Worm (Caenorhabditis elegans) whole organism, L4 larva: Measurements from ENCODE around the gene abts-3.
A peak's percentile ranks its signal among the peaks of the same experiment; 100 is the strongest.

Source experiments
- F49E8.2 ChIP-seq: sonication (generic microtip); optimal IDR thresholded peaks from 2 replicates; lab custom pipeline; 2016; ENCODE audit warnings: missing compliant biosample characterization, mild to moderate bottlenecking, missing genetic modification characterization, borderline replicate concordance
- T26A8.4 ChIP-seq: fragments of 200-800 bp; sonication (Bioruptor generic); IDR thresholded peaks from 2 replicates; pipeline ENCODE4 v1.3.6; 2022; ENCODE audit warnings: missing genetic modification characterization, missing compliant biosample characterization
- Y105C5A.15 ChIP-seq: fragments of 200-800 bp; sonication (Bioruptor generic); IDR thresholded peaks from 2 replicates; pipeline ENCODE4 v1.3.6; 2022; ENCODE audit warnings: missing genetic modification characterization, missing compliant biosample characterization
- Y48G9A.11 ChIP-seq: fragments of 200-800 bp; sonication (Bioruptor generic); IDR thresholded peaks from 2 replicates; pipeline ENCODE4 v1.3.6; 2022; ENCODE audit warnings: missing genetic modification reagents, missing genetic modification characterization, missing compliant biosample characterization
- ZK546.5 ChIP-seq, 2 experiments: sonication (generic microtip); optimal IDR thresholded peaks; 2 replicates each; lab custom pipeline; 2017; ENCODE audit warnings: missing biosample characterization in 2 of 2, missing genetic modification characterization in 2 of 2
- aha-1 ChIP-seq: fragments of 150-350 bp; peaks from one replicate; lab custom pipeline; 2014; ENCODE audit warnings: missing biosample characterization, missing genetic modification characterization
- aly-2 ChIP-seq: sonication (generic microtip); optimal IDR thresholded peaks from 2 replicates; lab custom pipeline; 2018; ENCODE audit warnings: missing biosample characterization, missing genetic modification characterization
- attf-4 ChIP-seq: sonication (generic microtip); optimal IDR thresholded peaks from 3 replicates; lab custom pipeline; 2017; ENCODE audit warnings: missing biosample characterization, missing genetic modification characterization
- ceh-32 ChIP-seq: sonication (generic microtip); optimal IDR thresholded peaks from 2 replicates; lab custom pipeline; 2016; ENCODE audit warnings: mild to moderate bottlenecking, missing genetic modification characterization, missing compliant biosample characterization; ENCODE audit not compliant: poor library complexity
- cey-2 ChIP-seq: sonication (generic microtip); optimal IDR thresholded peaks from 3 replicates; lab custom pipeline; 2017; ENCODE audit warnings: missing genetic modification characterization, mild to moderate bottlenecking, missing compliant biosample characterization, antibody characterized with exemption, borderline replicate concordance; ENCODE audit not compliant: insufficient read depth
- daf-16 ChIP-seq, 3 experiments: sonication (generic microtip); optimal IDR thresholded peaks; 2 replicates each; lab custom pipeline; 2016 to 2017; ENCODE audit warnings: missing genetic modification characterization in 3 of 3, missing genetic modification reagents in 3 of 3, mild to moderate bottlenecking in 2 of 3, missing compliant biosample characterization in 2 of 3, missing biosample characterization in 1 of 3, moderate library complexity in 1 of 3
- daf-8 ChIP-seq: fragments of 200-800 bp; sonication (Bioruptor generic); IDR thresholded peaks from 2 replicates; pipeline ENCODE4 v1.3.6; 2022; ENCODE audit warnings: missing genetic modification characterization, missing compliant biosample characterization
- dmd-6 ChIP-seq: fragments of 200-800 bp; sonication (Bioruptor generic); IDR thresholded peaks from 2 replicates; pipeline ENCODE4 v1.3.6; 2022; ENCODE audit warnings: missing genetic modification reagents, missing genetic modification characterization, missing compliant biosample characterization
- dmd-8 ChIP-seq: fragments of 200-800 bp; sonication (Bioruptor generic); IDR thresholded peaks from 2 replicates; pipeline ENCODE4 v1.3.6; 2022; ENCODE audit warnings: missing genetic modification characterization, missing compliant biosample characterization
- dmd-9 ChIP-seq: fragments of 200-800 bp; sonication (Bioruptor generic); IDR thresholded peaks from 2 replicates; pipeline ENCODE4 v1.3.6; 2022; ENCODE audit warnings: missing genetic modification reagents, missing genetic modification characterization, missing compliant biosample characterization
- dpl-1 ChIP-seq: fragments of 150-350 bp; optimal IDR thresholded peaks from 2 replicates; lab custom pipeline; 2014; ENCODE audit warnings: missing biosample characterization, missing genetic modification reagents, missing genetic modification characterization
- duxl-1 ChIP-seq: sonication (generic microtip); optimal IDR thresholded peaks from 2 replicates; lab custom pipeline; 2016; ENCODE audit warnings: mild to moderate bottlenecking, missing genetic modification characterization, moderate library complexity, missing compliant biosample characterization; ENCODE audit not compliant: poor library complexity
- dve-1 ChIP-seq: sonication (generic microtip); optimal IDR thresholded peaks from 2 replicates; lab custom pipeline; 2017; ENCODE audit warnings: antibody characterized with exemption, mild to moderate bottlenecking, missing genetic modification characterization, missing compliant biosample characterization; ENCODE audit not compliant: insufficient read depth
- egl-27 ChIP-seq: sonication (generic microtip); optimal IDR thresholded peaks from 3 replicates; lab custom pipeline; 2017; ENCODE audit warnings: missing biosample characterization, missing genetic modification reagents, missing genetic modification characterization
- egl-43 ChIP-seq: fragments of 200-800 bp; sonication (Bioruptor generic); IDR thresholded peaks from 2 replicates; pipeline ENCODE4 v1.3.6; 2022; ENCODE audit warnings: missing genetic modification reagents, missing genetic modification characterization, missing compliant biosample characterization
- gei-8 ChIP-seq: fragments of 200-800 bp; sonication (Bioruptor generic); optimal IDR thresholded peaks from 2 replicates; lab custom pipeline; 2018; ENCODE audit warnings: mild to moderate bottlenecking, missing genetic modification characterization, missing compliant biosample characterization
- hif-1 ChIP-seq, 2 experiments: sonication (generic microtip); optimal IDR thresholded peaks; 2 replicates each; lab custom pipeline; 2016 to 2017; ENCODE audit warnings: missing compliant biosample characterization in 2 of 2, missing genetic modification characterization in 2 of 2, missing genetic modification reagents in 2 of 2, missing genotype in 2 of 2, mild to moderate bottlenecking in 1 of 2
- lim-7 ChIP-seq: fragments of 200-800 bp; sonication (Bioruptor generic); IDR thresholded peaks from 2 replicates; pipeline ENCODE4 v1.3.6; 2022; ENCODE audit warnings: missing genetic modification characterization, missing compliant biosample characterization
- lin-1 ChIP-seq: fragments of 200-800 bp; sonication (Bioruptor generic); IDR thresholded peaks from 2 replicates; pipeline ENCODE4 v1.3.6; 2022; ENCODE audit warnings: missing genetic modification reagents, missing genetic modification characterization, missing compliant biosample characterization
- lin-13 ChIP-seq: fragments of 150-350 bp; optimal IDR thresholded peaks from 2 replicates; lab custom pipeline; 2014; ENCODE audit warnings: missing biosample characterization, missing genetic modification reagents, missing genetic modification characterization
- lin-15B ChIP-seq: fragments of 150-350 bp; sonication (generic microtip); optimal IDR thresholded peaks from 3 replicates; lab custom pipeline; 2014; ENCODE audit warnings: missing biosample characterization, missing genetic modification characterization
- lin-29 ChIP-seq: fragments of 200-800 bp; sonication (Bioruptor generic); IDR thresholded peaks from 2 replicates; pipeline ENCODE4 v1.3.6; 2022; ENCODE audit warnings: missing genetic modification reagents, missing genetic modification characterization, missing compliant biosample characterization
- mes-2 ChIP-seq: sonication (generic microtip); optimal IDR thresholded peaks from 2 replicates; lab custom pipeline; 2016; ENCODE audit warnings: missing genotype, mild to moderate bottlenecking, missing genetic modification characterization, missing compliant biosample characterization; ENCODE audit not compliant: poor library complexity, severe bottlenecking
- mxl-2 ChIP-seq: fragments of 200-800 bp; sonication (Bioruptor generic); conservative IDR thresholded peaks from 2 replicates; pipeline ENCODE4 v1.3.6; 2022; ENCODE audit warnings: missing genetic modification reagents, missing genetic modification characterization, missing compliant biosample characterization
- mxl-3 ChIP-seq: fragments of 200-800 bp; sonication (Bioruptor generic); optimal IDR thresholded peaks from 2 replicates; lab custom pipeline; 2018; ENCODE audit warnings: mild to moderate bottlenecking, missing genetic modification characterization, missing compliant biosample characterization
- nhr-10 ChIP-seq: fragments of 150-350 bp; optimal IDR thresholded peaks from 2 replicates; lab custom pipeline; 2014; ENCODE audit warnings: missing biosample characterization, missing genetic modification characterization
- nhr-102 ChIP-seq: sonication (generic microtip); optimal IDR thresholded peaks from 2 replicates; lab custom pipeline; 2016; ENCODE audit warnings: mild to moderate bottlenecking, missing genetic modification characterization, moderate library complexity, missing compliant biosample characterization
- nhr-237 ChIP-seq: sonication (generic microtip); optimal IDR thresholded peaks from 2 replicates; lab custom pipeline; 2017; ENCODE audit warnings: missing biosample characterization, missing genetic modification characterization
- nhr-25 ChIP-seq: sonication (generic microtip); optimal IDR thresholded peaks from 2 replicates; lab custom pipeline; 2017; ENCODE audit warnings: missing genetic modification characterization, mild to moderate bottlenecking, missing compliant biosample characterization, antibody characterized with exemption, moderate library complexity, borderline replicate concordance; ENCODE audit not compliant: insufficient read depth
- nhr-42 ChIP-seq: fragments of 200-800 bp; sonication (Bioruptor generic); IDR thresholded peaks from 2 replicates; pipeline ENCODE4 v1.3.6; 2022; ENCODE audit warnings: missing genetic modification characterization, missing compliant biosample characterization
- nhr-76 ChIP-seq: fragments of 150-350 bp; optimal IDR thresholded peaks from 2 replicates; lab custom pipeline; 2014; ENCODE audit warnings: missing biosample characterization, missing genetic modification characterization
- nhr-77 ChIP-seq: fragments of 150-350 bp; optimal IDR thresholded peaks from 2 replicates; lab custom pipeline; 2014; ENCODE audit warnings: missing biosample characterization, missing genetic modification characterization
- php-3 ChIP-seq: fragments of 200-800 bp; sonication (Bioruptor generic); IDR thresholded peaks from 2 replicates; pipeline ENCODE4 v1.3.6; 2022; ENCODE audit warnings: missing genetic modification reagents, missing genetic modification characterization, missing compliant biosample characterization
- pqm-1 ChIP-seq: sonication (generic microtip); optimal IDR thresholded peaks from 2 replicates; lab custom pipeline; 2017; ENCODE audit warnings: missing biosample characterization, missing genetic modification characterization
- saeg-2 ChIP-seq: fragments of 200-800 bp; sonication (Bioruptor generic); IDR thresholded peaks from 2 replicates; pipeline ENCODE4 v1.3.6; 2022; ENCODE audit warnings: missing genetic modification reagents, missing genetic modification characterization, missing compliant biosample characterization
- sdz-12 ChIP-seq: fragments of 200-800 bp; sonication (Bioruptor generic); optimal IDR thresholded peaks from 2 replicates; lab custom pipeline; 2018; ENCODE audit warnings: mild to moderate bottlenecking, missing genetic modification characterization, missing compliant biosample characterization
- spr-3 ChIP-seq: fragments of 200-800 bp; sonication (Bioruptor generic); optimal IDR thresholded peaks from 2 replicates; lab custom pipeline; 2018; ENCODE audit warnings: mild to moderate bottlenecking, missing genetic modification characterization, missing compliant biosample characterization
- tra-1 ChIP-seq: fragments of 200-800 bp; sonication (Bioruptor generic); IDR thresholded peaks from 2 replicates; pipeline ENCODE4 v1.3.6; 2022; ENCODE audit warnings: missing genetic modification reagents, missing genetic modification characterization, missing compliant biosample characterization
- unc-62 ChIP-seq, 3 experiments: fragments of 150-350 bp in 1 of 3; sonication (generic microtip); optimal IDR thresholded peaks in 2 of 3; peaks in 1 of 3; 1 replicate in 1 of 3; 2 replicates in 2 of 3; lab custom pipeline; 2014 to 2017; ENCODE audit warnings: missing biosample characterization in 3 of 3, missing genetic modification characterization in 3 of 3, missing genetic modification reagents in 3 of 3, missing genotype in 1 of 3
- zfp-3 ChIP-seq: fragments of 200-800 bp; sonication (Bioruptor generic); conservative IDR thresholded peaks from 2 replicates; pipeline ENCODE4 v1.3.6; 2022; ENCODE audit warnings: missing genetic modification reagents, missing genetic modification characterization, missing compliant biosample characterization
- ztf-11 ChIP-seq: fragments of 150-350 bp; optimal IDR thresholded peaks from 2 replicates; lab custom pipeline; 2014; ENCODE audit warnings: missing biosample characterization, missing genetic modification characterization

The abts-3 gene

DNA sequence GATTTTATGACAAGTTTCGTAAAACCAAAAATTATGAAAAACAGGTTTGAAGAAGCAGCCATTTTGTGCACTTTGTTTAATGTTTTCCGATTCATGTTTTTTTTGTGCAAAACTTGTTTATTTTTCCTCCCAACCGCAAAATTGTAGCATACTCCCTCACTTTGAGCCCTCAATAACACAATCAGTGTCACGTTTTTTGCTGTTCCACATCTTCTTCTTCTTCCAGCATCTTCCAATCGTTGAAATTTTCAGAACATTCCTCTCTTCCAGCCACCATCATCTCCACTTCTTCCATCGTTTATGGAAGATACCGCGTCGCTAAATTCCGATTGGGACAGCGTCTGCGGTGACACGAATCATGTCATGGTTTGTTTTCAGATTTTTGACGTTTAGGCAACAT lies at the start of gene abts-3:
TSS of gene abts-3 (plus strand) at position 301 of the 400 bp plus-strand sequence.
- TF ChIP-seq lin-13 (GFP tag; lab: Kevin White, UChicago) = no peak
- no peak for TF ChIP-seq pqm-1 (tag; lab: Kevin White, UChicago)
- no peak for TF ChIP-seq mxl-2
- no peak for TF ChIP-seq daf-8 (GFP tag; lab: Robert Waterston, UW)
- no peak for TF ChIP-seq mes-2 (tag; lab: Kevin White, UChicago)
- no peak for TF ChIP-seq egl-43 (GFP tag; lab: Robert Waterston, UW)
- no peak for TF ChIP-seq F49E8.2 (tag; lab: Kevin White, UChicago)
- no peak for TF ChIP-seq lin-29 (GFP tag; lab: Robert Waterston, UW)
- no peak for TF ChIP-seq lim-7 (GFP tag; lab: Robert Waterston, UW)
- TF ChIP-seq attf-4 (tag; lab: Kevin White, UChicago) = no peak
- TF ChIP-seq dmd-9 (GFP tag; lab: Robert Waterston, UW) = no peak
- TF ChIP-seq lin-15B (tag; lab: Kevin White, UChicago) = no peak
- TF ChIP-seq T26A8.4 = no peak
- TF ChIP-seq cey-2 (tag; lab: Kevin White, UChicago) = no peak
- no peak for TF ChIP-seq dpl-1 (GFP tag; lab: Kevin White, UChicago)

DNA sequence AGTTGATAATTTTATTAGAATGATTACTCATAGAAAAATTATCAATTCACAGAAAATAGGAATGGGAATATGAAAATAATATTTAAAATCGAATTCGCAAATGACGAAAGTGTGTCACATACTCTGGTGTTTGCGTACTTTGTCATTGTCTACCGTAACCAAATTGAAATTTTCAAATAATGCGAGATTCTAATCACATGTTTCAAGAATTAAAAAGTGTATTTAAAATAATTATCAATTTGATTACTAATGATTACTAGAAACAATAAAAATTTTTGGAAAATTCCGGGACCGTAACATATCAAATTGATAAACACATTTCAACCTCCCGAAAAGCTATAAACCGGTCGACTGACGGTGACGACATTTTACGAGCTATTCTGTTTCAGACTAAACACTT lies 41.3 kb upstream of the abts-3 start, which contains the start of the genes fbf-2 and nspg-3:
TSS of gene fbf-2 (minus strand) at position 101 of the 400 bp plus-strand sequence.
TSS of gene nspg-3 (plus strand) at position 388 of the 400 bp plus-strand sequence.
- no peak for TF ChIP-seq daf-16 (GFP tag; optimal IDR thresholded peaks at IDR 0.05; lab: Kevin White, UChicago)
- peak; percentile 35 for TF ChIP-seq daf-16 (tag; optimal IDR thresholded peaks at IDR 0.05; lab: Kevin White, UChicago)
- TF ChIP-seq lin-1 (GFP tag; lab: Robert Waterston, UW) = no peak
- TF ChIP-seq php-3 (GFP tag; lab: Robert Waterston, UW) = 0 out of 2 replicates have a peak, but pooled peaks have one; percentile 15

DNA sequence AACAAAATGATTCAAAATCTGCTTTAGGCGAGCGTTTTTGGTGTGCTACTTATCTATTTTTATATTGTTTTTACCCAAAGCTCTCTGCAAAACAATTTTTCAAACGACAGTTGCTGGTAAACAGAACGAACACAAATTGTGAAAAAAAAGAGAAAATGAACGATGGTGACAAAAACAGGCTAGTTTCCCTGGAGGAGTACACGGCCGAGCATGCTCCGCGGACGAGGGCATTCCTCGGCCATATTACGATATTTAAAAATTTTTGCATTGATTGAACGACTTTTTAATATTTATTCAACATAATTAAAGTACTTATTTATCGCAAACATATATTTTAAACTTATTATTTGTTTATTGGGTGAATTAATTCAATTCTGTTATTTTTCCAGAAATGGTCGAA lies 35.3 kb upstream of the abts-3 start, which contains the start of the genes tpp-2 and rbbp-5:
TSS of gene tpp-2 (minus strand) at position 157 of the 400 bp plus-strand sequence.
TSS of gene rbbp-5 (plus strand) at position 390 of the 400 bp plus-strand sequence.
- no peak for TF ChIP-seq sdz-12
- no peak for TF ChIP-seq unc-62 (GFP tag; optimal IDR thresholded peaks at IDR 0.05 in 1 of 2; lab: Kevin White, UChicago)
- no peak for TF ChIP-seq unc-62 (tag; optimal IDR thresholded peaks at IDR 0.05; lab: Kevin White, UChicago)
- no peak for TF ChIP-seq egl-27 (tag; lab: Kevin White, UChicago)
- no peak; the same call in 1 of the 2 replicates for TF ChIP-seq dmd-6 (GFP tag; lab: Robert Waterston, UW)
- TF ChIP-seq nhr-102 (tag; lab: Kevin White, UChicago) = no peak
- TF ChIP-seq duxl-1 (tag; lab: Kevin White, UChicago) = no peak
- TF ChIP-seq ztf-11 (tag; lab: Kevin White, UChicago) = no peak
- no peak for TF ChIP-seq tra-1 (GFP tag; lab: Robert Waterston, UW)
- no peak for TF ChIP-seq egl-43 (GFP tag; lab: Robert Waterston, UW)
- no peak for TF ChIP-seq Y105C5A.15 (GFP tag; lab: Robert Waterston, UW)
- peak; percentile 18 for TF ChIP-seq mxl-3 (GFP tag; lab: Kevin White, UChicago)
- TF ChIP-seq nhr-76 = no peak
- peak; percentile 78 for TF ChIP-seq dpl-1 (GFP tag; lab: Kevin White, UChicago)
- no peak for TF ChIP-seq dve-1 (tag; lab: Kevin White, UChicago)
- TF ChIP-seq zfp-3 (GFP tag; lab: Robert Waterston, UW) = no peak
- no peak for TF ChIP-seq nhr-42 (GFP tag; lab: Robert Waterston, UW)
- TF ChIP-seq saeg-2 (GFP tag; lab: Robert Waterston, UW) = no peak
- no peak for TF ChIP-seq ZK546.5 (tag; optimal IDR thresholded peaks at IDR 0.05; lab: Kevin White, UChicago)
- TF ChIP-seq lin-1 (GFP tag; lab: Robert Waterston, UW) = no peak
- TF ChIP-seq nhr-237 (tag; lab: Kevin White, UChicago) = no peak
- peak; percentile 30; the same call in 1 of the 2 replicates for TF ChIP-seq Y48G9A.11 (GFP tag; lab: Robert Waterston, UW)
- TF ChIP-seq gei-8 (GFP tag; lab: Kevin White, UChicago) = no peak
- no peak for TF ChIP-seq spr-3 (GFP tag; lab: Kevin White, UChicago)
- TF ChIP-seq nhr-25 (tag; lab: Kevin White, UChicago) = no peak
- no peak for TF ChIP-seq ceh-32 (tag; lab: Kevin White, UChicago)
- TF ChIP-seq aly-2 = no peak
- TF ChIP-seq nhr-77 (tag; lab: Kevin White, UChicago) = no peak
- TF ChIP-seq nhr-10 (tag; lab: Kevin White, UChicago) = no peak
- TF ChIP-seq aha-1 (tag; lab: Kevin White, UChicago) = peak; percentile 89
- no peak for TF ChIP-seq hif-1 (tag; optimal IDR thresholded peaks at IDR 0.05; lab: Kevin White, UChicago)
- no peak for TF ChIP-seq dmd-8 (GFP tag; lab: Robert Waterston, UW)
